Worm (Caenorhabditis elegans) whole organism, late embryonic: ENCODE results near the gene Y4C6A.3.
"Not testable (repeated sequence)": the region's sequence is repeated elsewhere in the genome, so short reads cannot be mapped to it uniquely, and the experiment has no call there.

Experiments
- C08G9.2 ChIP-seq: sonication (generic microtip); optimal IDR thresholded peaks from 2 replicates; lab custom pipeline; 2016; ENCODE audit warnings: mild to moderate bottlenecking, missing genetic modification characterization, moderate library complexity, missing compliant biosample characterization
- F13H6.1 ChIP-seq: sonication (generic microtip); optimal IDR thresholded peaks from 2 replicates; lab custom pipeline; 2016; ENCODE audit warnings: missing genetic modification characterization, missing compliant biosample characterization
- K09A11.1 ChIP-seq: sonication (generic microtip); optimal IDR thresholded peaks from 2 replicates; lab custom pipeline; 2017; ENCODE audit warnings: antibody characterized with exemption, mild to moderate bottlenecking, missing genetic modification characterization, missing compliant biosample characterization; ENCODE audit not compliant: insufficient read depth
- T23F11.4 ChIP-seq: fragments of 200-800 bp; sonication (Bioruptor generic); optimal IDR thresholded peaks from 2 replicates; lab custom pipeline; 2018; ENCODE audit warnings: mild to moderate bottlenecking, missing genetic modification characterization, missing compliant biosample characterization
- Y22D7AL.16 ChIP-seq: sonication (generic microtip); optimal IDR thresholded peaks from 2 replicates; lab custom pipeline; 2016; ENCODE audit warnings: missing genetic modification characterization, missing compliant biosample characterization
- ahr-1 ChIP-seq: sonication (generic microtip); optimal IDR thresholded peaks from 2 replicates; lab custom pipeline; 2016; ENCODE audit warnings: missing genetic modification characterization, missing compliant biosample characterization
- ceh-14 ChIP-seq: sonication (generic microtip); optimal IDR thresholded peaks from 2 replicates; lab custom pipeline; 2016; ENCODE audit warnings: missing genotype, missing genetic modification characterization, missing compliant biosample characterization
- ceh-18 ChIP-seq: sonication (generic microtip); optimal IDR thresholded peaks from 2 replicates; lab custom pipeline; 2016; ENCODE audit warnings: missing genetic modification characterization, missing compliant biosample characterization
- ceh-24 ChIP-seq: sonication (generic microtip); optimal IDR thresholded peaks from 2 replicates; lab custom pipeline; 2016; ENCODE audit warnings: mild to moderate bottlenecking, missing genetic modification characterization, missing compliant biosample characterization
- ceh-31 ChIP-seq: sonication (generic microtip); optimal IDR thresholded peaks from 2 replicates; lab custom pipeline; 2016; ENCODE audit warnings: missing genetic modification characterization, missing compliant biosample characterization
- ceh-34 ChIP-seq: sonication (generic microtip); optimal IDR thresholded peaks from 2 replicates; lab custom pipeline; 2016; ENCODE audit warnings: mild to moderate bottlenecking, missing genetic modification characterization, missing compliant biosample characterization
- ceh-48 ChIP-seq: sonication (generic microtip); optimal IDR thresholded peaks from 2 replicates; lab custom pipeline; 2016; ENCODE audit warnings: missing genetic modification characterization, inconsistent platforms, missing compliant biosample characterization
- ceh-6 ChIP-seq: fragments of 200-800 bp; sonication (Bioruptor generic); optimal IDR thresholded peaks from 2 replicates; lab custom pipeline; 2018; ENCODE audit warnings: mild to moderate bottlenecking, missing genetic modification characterization, missing compliant biosample characterization
- ceh-9 ChIP-seq: sonication (generic microtip); optimal IDR thresholded peaks from 2 replicates; lab custom pipeline; 2016; ENCODE audit warnings: mild to moderate bottlenecking, missing genetic modification characterization, inconsistent platforms, missing compliant biosample characterization
- dmd-4 ChIP-seq: sonication (generic microtip); optimal IDR thresholded peaks from 2 replicates; lab custom pipeline; 2016; ENCODE audit warnings: borderline replicate concordance, missing genetic modification characterization, missing compliant biosample characterization
- elt-4 ChIP-seq: sonication (generic microtip); optimal IDR thresholded peaks from 2 replicates; lab custom pipeline; 2016; ENCODE audit warnings: missing genetic modification characterization, missing compliant biosample characterization
- fax-1 ChIP-seq: sonication (generic microtip); optimal IDR thresholded peaks from 2 replicates; lab custom pipeline; 2016; ENCODE audit warnings: missing genotype, missing genetic modification characterization, missing compliant biosample characterization
- fkh-10 ChIP-seq: fragments of 150-350 bp; optimal IDR thresholded peaks from 2 replicates; lab custom pipeline; 2014; ENCODE audit warnings: missing biosample characterization, missing genetic modification reagents, missing genetic modification characterization
- hlh-30 ChIP-seq: sonication (generic microtip); optimal IDR thresholded peaks from 2 replicates; lab custom pipeline; 2017; ENCODE audit warnings: antibody characterized with exemption, missing genetic modification characterization, missing compliant biosample characterization; ENCODE audit not compliant: insufficient read depth
- hlh-8 ChIP-seq: sonication (generic microtip); optimal IDR thresholded peaks from 2 replicates; lab custom pipeline; 2016; ENCODE audit warnings: missing genotype, missing genetic modification characterization, missing compliant biosample characterization
- lin-11 ChIP-seq: fragments of 200-800 bp; sonication (Bioruptor generic); optimal IDR thresholded peaks from 2 replicates; lab custom pipeline; 2018; ENCODE audit warnings: mild to moderate bottlenecking, missing genetic modification characterization, missing compliant biosample characterization
- madf-2 ChIP-seq: sonication (generic microtip); optimal IDR thresholded peaks from 2 replicates; lab custom pipeline; 2017; ENCODE audit warnings: missing genetic modification characterization, missing compliant biosample characterization
- nfya-1 ChIP-seq: sonication (generic microtip); optimal IDR thresholded peaks from 2 replicates; lab custom pipeline; 2017; ENCODE audit warnings: missing genetic modification characterization, mild to moderate bottlenecking, missing compliant biosample characterization, antibody characterized with exemption, moderate library complexity
- pag-3 ChIP-seq: sonication (generic microtip); optimal IDR thresholded peaks from 2 replicates; lab custom pipeline; 2016; ENCODE audit warnings: missing compliant biosample characterization, missing genetic modification characterization, borderline replicate concordance
- pat-9 ChIP-seq: fragments of 200-800 bp; sonication (Bioruptor generic); optimal IDR thresholded peaks from 2 replicates; lab custom pipeline; 2018; ENCODE audit warnings: mild to moderate bottlenecking, missing genetic modification characterization, moderate library complexity, missing compliant biosample characterization
- pha-4 ChIP-seq: fragments of 150-350 bp; optimal IDR thresholded peaks from 2 replicates; lab custom pipeline; 2018; ENCODE audit warnings: missing biosample characterization, missing genetic modification reagents, missing genetic modification characterization
- ref-2 ChIP-seq: sonication (generic microtip); optimal IDR thresholded peaks from 2 replicates; lab custom pipeline; 2016; ENCODE audit warnings: missing genetic modification characterization, missing compliant biosample characterization
- syd-9 ChIP-seq: sonication (generic microtip); optimal IDR thresholded peaks from 2 replicates; lab custom pipeline; 2016; ENCODE audit warnings: mild to moderate bottlenecking, missing genetic modification characterization, moderate library complexity, missing compliant biosample characterization
- tbx-7 ChIP-seq: sonication (generic microtip); optimal IDR thresholded peaks from 2 replicates; lab custom pipeline; 2016; ENCODE audit warnings: missing genotype, missing genetic modification characterization, missing compliant biosample characterization
- unc-42 ChIP-seq: sonication (generic microtip); optimal IDR thresholded peaks from 2 replicates; lab custom pipeline; 2016; ENCODE audit warnings: missing genotype, missing genetic modification characterization, missing compliant biosample characterization
- unc-55 ChIP-seq: sonication (generic microtip); optimal IDR thresholded peaks from 2 replicates; lab custom pipeline; 2017; ENCODE audit warnings: missing biosample characterization, missing genetic modification reagents, missing genetic modification characterization
- unc-86 ChIP-seq: sonication (generic microtip); optimal IDR thresholded peaks from 2 replicates; lab custom pipeline; 2016; ENCODE audit warnings: missing genetic modification characterization, missing compliant biosample characterization
- zip-5 ChIP-seq: sonication (generic microtip); optimal IDR thresholded peaks from 2 replicates; lab custom pipeline; 2016; ENCODE audit warnings: missing genetic modification characterization, missing compliant biosample characterization

Y4C6A.3 gene

DNA sequence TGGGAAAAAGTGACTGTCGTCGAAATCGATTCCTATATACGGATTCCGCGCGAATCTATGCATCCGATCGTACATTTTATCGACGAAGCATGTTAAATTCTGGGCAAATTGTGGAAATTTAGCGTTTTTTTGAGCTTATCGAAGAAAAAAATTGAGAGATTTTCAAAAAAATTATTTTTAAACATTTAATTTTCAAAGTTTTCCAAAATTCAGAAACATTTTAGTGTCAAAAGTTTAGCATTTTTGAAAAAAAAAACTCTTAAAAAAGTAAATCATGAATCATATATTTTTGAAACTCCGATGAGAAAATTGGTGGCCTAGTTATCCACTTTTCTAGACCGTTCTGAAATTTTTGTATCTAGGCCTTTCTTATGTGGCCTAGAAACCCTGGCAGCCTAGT lies 35.2 kb upstream of the Y4C6A.3 start, which contains the start of gene B0273.115:
Gene B0273.115 (minus strand): TSS at position 101 of the 400 bp plus-strand sequence.
- not testable (repeated sequence) for TF ChIP-seq ceh-31 (tag; lab: Kevin White, UChicago); ceh-48; K09A11.1 (tag; lab: Kevin White, UChicago)

DNA sequence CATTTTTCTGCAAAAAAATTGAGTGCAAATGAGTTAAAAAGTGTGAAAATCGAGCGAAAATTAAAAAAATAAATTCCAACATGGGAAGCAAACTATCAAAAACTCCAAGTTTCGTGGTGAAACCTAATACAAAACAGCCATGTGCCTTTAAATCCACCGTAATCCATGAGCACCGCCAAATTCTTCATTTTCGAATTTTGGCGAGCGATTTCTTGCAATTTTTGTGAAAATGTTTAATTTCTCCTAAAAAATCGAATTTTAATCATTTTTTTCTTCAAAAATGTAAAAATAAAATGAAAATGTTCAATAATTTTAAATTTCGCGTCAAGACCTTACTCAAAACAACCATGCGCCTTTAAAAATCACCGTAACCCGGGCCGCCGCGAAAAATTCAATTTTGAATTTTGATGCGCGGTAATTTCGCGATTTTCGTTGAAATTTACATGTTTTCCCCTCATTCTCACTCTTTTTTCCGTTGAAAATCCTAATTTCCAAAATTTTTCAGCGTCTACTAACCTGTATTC lies 30.4 kb upstream of the Y4C6A.3 start, which contains the start of the genes snpc-3.1 and puf-7:
Gene snpc-3.1 (minus strand): TSS at position 51 of the 524 bp plus-strand sequence.
Gene puf-7 (plus strand): TSS at position 506 of the 524 bp plus-strand sequence.
- not testable (repeated sequence) for TF ChIP-seq ref-2 (tag; lab: Kevin White, UChicago); pha-4; pat-9

DNA sequence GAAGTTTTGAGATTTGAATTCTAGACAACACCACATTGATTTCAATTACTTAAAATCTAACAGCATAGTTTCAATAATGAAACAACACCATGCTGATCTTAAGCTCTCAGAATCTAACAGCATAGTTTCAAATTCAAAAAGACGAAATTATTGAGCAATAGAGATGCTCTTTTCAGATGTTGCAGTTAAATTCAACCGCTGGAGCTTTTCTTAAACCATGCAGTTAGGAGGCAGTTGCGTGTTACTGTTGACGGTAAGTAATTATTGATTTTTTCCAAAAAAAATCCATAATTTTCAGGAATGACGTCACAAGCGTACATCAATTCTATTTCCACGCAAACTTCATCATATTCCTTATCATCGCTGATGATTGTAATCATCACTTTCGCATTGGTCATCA lies 26.8 kb upstream of the Y4C6A.3 start, which contains the start of gene T11F8.5:
Gene T11F8.5 (plus strand): TSS at position 301 of the 400 bp plus-strand sequence.
- TF ChIP-seq pag-3 (tag; lab: Kevin White, UChicago) (no peak), madf-2 (tag; lab: Kevin White, UChicago) (no peak), hlh-30 (no peak), zip-5 (no peak), hlh-8 (no peak)
- TF ChIP-seq, all 69 proteins: peak for 0

DNA sequence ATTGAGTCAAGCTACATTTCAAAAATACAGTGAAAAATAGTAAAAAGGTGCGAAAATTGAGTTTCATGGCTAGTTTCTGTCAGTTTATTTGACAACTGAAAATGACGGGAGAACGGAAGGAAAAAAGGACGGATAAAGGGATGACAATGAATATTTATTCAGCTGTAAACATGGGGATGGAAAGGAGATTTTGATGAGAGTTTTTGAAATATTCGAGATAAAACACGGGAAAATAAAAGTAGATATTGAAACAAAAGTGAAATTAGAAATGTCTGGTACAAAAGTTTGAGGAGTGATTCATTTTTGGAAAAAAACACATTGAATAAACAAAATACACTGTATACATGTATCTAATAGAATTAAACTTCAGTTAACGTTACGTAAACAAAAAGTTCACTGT lies 26.3 kb upstream of the Y4C6A.3 start, which contains the start of gene T11F8.12:
Gene T11F8.12 (minus strand): TSS at position 101 of the 400 bp plus-strand sequence.
- no peak for TF ChIP-seq ahr-1 (tag; lab: Kevin White, UChicago)
- no peak for TF ChIP-seq F13H6.1 (tag; lab: Kevin White, UChicago)
- TF ChIP-seq ceh-9 (tag; lab: Kevin White, UChicago), result no peak
- no peak for TF ChIP-seq fax-1 (tag; lab: Kevin White, UChicago)
- no peak for TF ChIP-seq ceh-48
- TF ChIP-seq unc-42 (tag; lab: Kevin White, UChicago), result no peak
- TF ChIP-seq T23F11.4, result no peak
- TF ChIP-seq ref-2 (tag; lab: Kevin White, UChicago), result no peak
- TF ChIP-seq ceh-24 (tag; lab: Kevin White, UChicago), result no peak
- no peak for TF ChIP-seq fkh-10 (GFP tag; lab: Kevin White, UChicago)
- TF ChIP-seq elt-4, result no peak
- TF ChIP-seq ceh-18, result no peak
- no peak for TF ChIP-seq Y22D7AL.16 (tag; lab: Kevin White, UChicago)
- TF ChIP-seq unc-55 (GFP tag; lab: Kevin White, UChicago), result no peak
- TF ChIP-seq syd-9 (tag; lab: Kevin White, UChicago), result no peak
- no peak for TF ChIP-seq ceh-14 (tag; lab: Kevin White, UChicago)
- no peak for TF ChIP-seq C08G9.2 (tag; lab: Kevin White, UChicago)

DNA sequence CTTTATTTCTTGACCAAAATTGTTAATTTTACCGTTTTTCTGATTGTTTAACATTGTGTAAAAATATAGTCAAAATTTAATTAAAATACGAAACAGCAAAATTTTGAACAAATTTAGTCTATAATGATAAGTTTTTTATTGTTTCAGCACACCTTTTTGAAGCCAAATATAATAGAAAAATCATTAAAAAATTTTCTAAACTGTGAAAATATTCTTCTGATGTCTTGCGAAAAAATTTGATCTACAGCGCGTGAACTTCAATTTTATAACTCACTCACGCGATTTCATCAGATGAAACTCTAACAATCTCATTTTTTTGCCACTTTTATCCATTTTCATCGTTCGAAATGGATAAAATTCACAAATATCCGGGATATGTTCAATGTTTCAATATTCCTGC lies 23.4 kb upstream of the Y4C6A.3 start, which contains the start of gene T11F8.1:
Gene T11F8.1 (plus strand): TSS at position 301 of the 400 bp plus-strand sequence.
- TF ChIP-seq K09A11.1 (tag; lab: Kevin White, UChicago), result no peak
- no peak for TF ChIP-seq syd-9 (tag; lab: Kevin White, UChicago)
- no peak for TF ChIP-seq Y22D7AL.16 (tag; lab: Kevin White, UChicago)
- no peak for TF ChIP-seq ceh-34 (tag; lab: Kevin White, UChicago)
- no peak for TF ChIP-seq unc-86 (tag; lab: Kevin White, UChicago)
- no peak for TF ChIP-seq zip-5
- TF ChIP-seq pha-4, result no peak
- no peak for TF ChIP-seq C08G9.2 (tag; lab: Kevin White, UChicago)
- no peak for TF ChIP-seq ceh-6 (GFP tag; lab: Kevin White, UChicago)
- no peak for TF ChIP-seq fax-1 (tag; lab: Kevin White, UChicago)
- no peak for TF ChIP-seq ceh-18
- no peak for TF ChIP-seq nfya-1 (tag; lab: Kevin White, UChicago)
- TF ChIP-seq ceh-48, result no peak
- TF ChIP-seq lin-11 (tag; lab: Kevin White, UChicago), result no peak
- no peak for TF ChIP-seq F13H6.1 (tag; lab: Kevin White, UChicago)
- TF ChIP-seq tbx-7 (tag; lab: Kevin White, UChicago), result no peak
- no peak for TF ChIP-seq unc-55 (GFP tag; lab: Kevin White, UChicago)
- TF ChIP-seq dmd-4 (tag; lab: Kevin White, UChicago), result no peak
- TF ChIP-seq ahr-1 (tag; lab: Kevin White, UChicago), result no peak
